Fruit fly (Drosophila melanogaster): ENCODE results near the gene Glg1.

Gene Glg1

dm6 chr3L:21515823-21516715 lies 8.7 kb upstream of the Glg1 start, which contains the start of the genes SAK and Cdk12:
Gene SAK, minus strand, starts transcription at chr3L:21515887.
Gene Cdk12, plus strand, starts transcription at chr3L:21516306.
- TF ChIP-seq noc (tag; optimal IDR thresholded peaks at IDR 0.05), result peak; percentile 86

DNA sequence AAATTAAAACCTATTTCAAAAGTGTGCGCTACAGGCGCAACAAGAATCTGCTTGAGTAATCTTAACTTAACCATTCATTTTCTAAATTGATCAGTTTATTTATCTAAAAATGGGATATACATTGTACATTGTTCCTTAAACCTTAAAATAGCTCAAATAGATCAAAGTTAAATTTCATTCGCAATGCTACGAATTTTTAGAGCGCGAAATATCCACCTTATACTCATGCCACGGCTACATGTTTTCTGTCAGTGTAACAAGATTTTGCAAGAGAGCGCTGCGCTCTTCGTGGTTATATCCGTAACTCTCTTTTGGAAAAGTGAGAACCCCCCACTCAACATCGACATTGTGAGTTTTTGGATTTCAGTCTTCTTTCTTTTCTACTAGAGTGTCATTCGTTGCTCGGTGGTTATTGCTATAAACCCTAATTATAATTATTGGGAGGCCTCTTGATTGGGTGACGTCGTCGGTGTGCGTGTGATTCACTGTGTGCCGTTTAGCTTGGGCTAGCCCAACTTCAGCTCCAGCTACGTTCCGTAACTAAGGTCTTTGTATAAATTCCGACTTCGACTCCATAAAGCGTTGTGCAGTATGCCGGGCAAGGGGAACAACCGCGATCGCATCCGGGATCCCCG lies 2.3 kb upstream of the Glg1 start:
- no peak for TF ChIP-seq noc (tag; optimal IDR thresholded peaks at IDR 0.05)

DNA sequence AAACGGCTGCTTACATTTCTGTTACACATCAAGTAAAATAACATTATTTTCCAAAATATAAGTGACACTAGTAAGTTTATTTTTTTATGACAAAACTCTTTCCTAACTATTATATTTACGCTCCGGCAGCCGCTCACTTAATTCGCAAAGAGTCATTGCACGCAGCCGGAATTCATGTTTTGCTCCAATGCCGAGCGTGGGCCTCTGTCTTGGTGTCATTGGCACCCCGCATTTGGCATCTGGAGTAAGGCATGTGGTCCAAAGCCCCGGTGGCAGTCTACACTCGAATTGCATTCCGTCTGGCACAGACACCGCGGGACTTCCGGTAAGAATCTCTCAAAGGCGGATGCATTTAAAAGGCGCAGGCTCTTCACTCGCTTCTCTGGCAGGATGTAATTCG lies 1.3 kb upstream of the Glg1 start:
- TF ChIP-seq noc (tag; optimal IDR thresholded peaks at IDR 0.05), result no peak

DNA sequence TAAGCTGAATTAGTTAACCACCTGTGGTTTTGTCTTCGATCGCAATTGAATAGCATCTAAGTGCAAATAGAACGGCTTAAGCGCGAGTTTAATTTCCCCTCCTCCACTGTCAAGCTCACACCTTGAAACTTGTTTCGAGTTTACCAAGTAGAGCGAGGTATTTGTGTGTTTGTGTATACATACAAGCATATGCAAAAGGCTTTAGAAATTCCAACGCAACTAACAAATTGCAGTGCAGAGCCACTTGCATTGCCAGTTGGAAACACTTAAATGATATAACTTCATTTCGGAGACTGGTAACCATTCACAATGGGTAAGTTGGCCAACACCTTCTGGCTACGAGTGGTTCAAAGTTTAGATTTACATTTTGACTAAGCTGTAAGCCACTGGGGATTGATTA lies 617 bp upstream of the Glg1 start:
- no peak for TF ChIP-seq noc (tag; optimal IDR thresholded peaks at IDR 0.05)

DNA sequence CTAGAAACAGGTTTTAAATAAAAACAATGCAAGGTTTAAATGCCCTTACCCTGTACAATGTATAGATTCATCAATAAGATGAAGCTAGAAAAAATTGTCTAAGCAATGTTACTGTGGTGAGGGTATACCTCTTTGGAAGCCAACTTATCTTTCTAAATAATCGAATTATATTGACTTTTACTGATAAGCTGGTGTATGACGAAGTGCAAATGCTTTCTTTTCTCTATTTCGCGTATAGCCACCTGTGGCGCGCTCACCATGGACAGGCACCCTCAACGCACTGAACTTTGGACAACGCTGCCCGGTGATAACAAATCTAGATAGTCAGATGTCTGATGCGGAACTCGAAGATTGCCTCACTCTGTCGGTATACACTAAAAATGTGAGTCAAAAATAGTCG lies 5.4 kb downstream of the Glg1 start:
- TF ChIP-seq noc (tag; optimal IDR thresholded peaks at IDR 0.05), result peak; percentile 58

dm6 chr3L:21501172-21501571 lies 6.2 kb downstream of the Glg1 start, which contains the start of gene Est-Q:
Gene Est-Q, plus strand, starts transcription at chr3L:21501421.
- no peak for TF ChIP-seq noc (tag; optimal IDR thresholded peaks at IDR 0.05)

dm6 chr3L:21496865-21497634 lies 10.3 kb downstream of the Glg1 start, which contains the start of gene Hr78:
Gene Hr78, minus strand, starts transcription at chr3L:21497494.
- TF ChIP-seq noc (tag; optimal IDR thresholded peaks at IDR 0.05), result peak; percentile 87

DNA sequence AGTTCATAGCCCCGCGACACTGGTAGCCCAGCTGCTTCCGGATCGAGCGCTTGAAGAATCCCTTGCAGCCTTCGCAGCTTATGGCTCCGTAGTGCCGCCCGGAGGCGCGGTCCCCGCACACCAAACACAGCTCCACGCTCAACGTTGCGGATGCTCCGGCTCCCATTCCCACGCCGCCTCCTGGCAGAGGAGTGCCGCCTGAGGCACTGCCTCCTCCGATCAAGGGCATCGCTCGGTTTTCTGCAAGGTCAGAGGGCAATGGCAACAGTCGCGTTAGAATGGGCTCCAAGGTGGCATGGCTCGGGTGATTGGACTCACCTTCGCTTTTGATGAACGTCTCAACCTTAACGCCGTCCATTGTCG lies 10.9 kb downstream of the Glg1 start:
- TF ChIP-seq noc (tag; optimal IDR thresholded peaks at IDR 0.05), result no peak

- no peak for TF ChIP-seq noc (tag; optimal IDR thresholded peaks at IDR 0.05)
Measured at dm6 chr3L:21492723-21493316, 14.5 kb downstream of the Glg1 start, which contains the start of the genes CG7202 and CG7519. Gene CG7202, minus strand, starts transcription at chr3L:21492773. Gene CG7519, plus strand, starts transcription at chr3L:21493083.

- TF ChIP-seq noc (tag; optimal IDR thresholded peaks at IDR 0.05), result no peak
Measured at dm6 chr3L:21490486-21490885, 16.9 kb downstream of the Glg1 start, which contains the start of gene Neu2. Gene Neu2, minus strand, starts transcription at chr3L:21490586.

DNA sequence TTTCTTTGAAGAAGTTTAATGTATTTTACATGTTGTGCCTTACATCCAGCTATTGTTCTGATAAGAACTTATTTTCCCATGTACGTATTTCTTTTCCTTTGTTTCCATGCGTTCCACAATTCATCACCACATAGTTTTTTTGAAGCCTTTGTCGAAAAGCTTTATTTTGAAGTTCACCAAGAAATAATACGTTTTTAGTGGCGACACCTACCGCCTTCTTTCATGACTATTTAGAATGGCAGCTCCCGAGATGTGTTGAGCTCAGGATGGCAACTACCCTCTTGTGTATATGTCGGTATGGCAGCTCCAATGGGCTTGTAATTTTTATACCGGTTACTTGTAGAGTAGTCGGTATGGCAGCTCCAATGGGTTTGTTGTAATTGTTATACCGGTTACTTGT lies 23.5 kb downstream of the Glg1 start:
- no peak for TF ChIP-seq noc (tag; optimal IDR thresholded peaks at IDR 0.05)

- TF ChIP-seq noc (tag; optimal IDR thresholded peaks at IDR 0.05), result no peak
Measured at dm6 chr3L:21482100-21482499, 25.2 kb downstream of the Glg1 start.

DNA sequence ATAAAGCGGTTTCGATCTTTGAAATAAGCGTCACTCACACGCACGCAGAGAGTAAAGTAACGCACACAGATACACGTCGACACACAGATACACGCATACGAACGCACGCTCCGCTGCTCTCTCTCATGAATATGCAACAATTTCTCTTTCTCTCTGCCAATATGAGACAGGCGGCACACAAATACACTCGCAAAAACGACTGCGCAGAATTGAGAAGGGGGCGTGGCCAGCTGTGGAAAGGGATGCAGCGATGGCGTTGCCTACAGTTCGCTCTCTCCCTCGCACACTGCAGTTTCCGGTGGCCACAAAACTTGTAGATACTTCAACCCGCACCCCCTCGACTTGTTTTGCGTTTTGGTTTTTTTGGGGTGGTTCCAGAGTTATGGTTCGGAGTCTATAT lies 27.7 kb downstream of the Glg1 start:
- no peak for TF ChIP-seq noc (tag; optimal IDR thresholded peaks at IDR 0.05)

dm6 chr3L:21477866-21478265 lies 29.5 kb downstream of the Glg1 start:
- TF ChIP-seq noc (tag; optimal IDR thresholded peaks at IDR 0.05), result no peak

dm6 chr3L:21476429-21477006 lies 30.8 kb downstream of the Glg1 start, which contains the start of gene croc:
Gene croc, minus strand, starts transcription at chr3L:21476479.
- no peak for TF ChIP-seq noc (tag; optimal IDR thresholded peaks at IDR 0.05)
